Worm (Caenorhabditis elegans) whole organism, young adult: ENCODE results near the gene dss-1.

ENCODE experiments used
- C06A6.2 ChIP-seq: fragments of 200-800 bp; sonication (Bioruptor generic); conservative IDR thresholded peaks from 2 replicates; pipeline ENCODE4 v1.3.6; 2022; ENCODE audit warnings: missing genetic modification characterization, missing compliant biosample characterization
- C17E4.6 ChIP-seq: fragments of 200-800 bp; sonication (Bioruptor generic); IDR thresholded peaks from 2 replicates; pipeline ENCODE4 v1.3.6; 2022; ENCODE audit warnings: missing genetic modification reagents, missing genetic modification characterization, missing compliant biosample characterization
- D2030.7 ChIP-seq: fragments of 200-800 bp; sonication (Bioruptor generic); IDR thresholded peaks from 2 replicates; pipeline ENCODE4 v1.3.6; 2022; ENCODE audit warnings: missing genetic modification reagents, missing genetic modification characterization, missing compliant biosample characterization
- F10E7.11 ChIP-seq: sonication (generic microtip); optimal IDR thresholded peaks from 2 replicates; lab custom pipeline; 2017; ENCODE audit warnings: mild to moderate bottlenecking, missing genetic modification characterization, moderate library complexity, missing compliant biosample characterization
- F22D6.2 ChIP-seq: sonication (generic microtip); optimal IDR thresholded peaks from 2 replicates; lab custom pipeline; 2016; ENCODE audit warnings: mild to moderate bottlenecking, missing genetic modification characterization, missing compliant biosample characterization
- F23B12.7 ChIP-seq: sonication (generic microtip); optimal IDR thresholded peaks from 2 replicates; lab custom pipeline; 2017; ENCODE audit warnings: missing genetic modification characterization, mild to moderate bottlenecking, missing compliant biosample characterization, antibody characterized with exemption, moderate library complexity; ENCODE audit not compliant: insufficient read depth
- F37B4.10 ChIP-seq: fragments of 200-800 bp; sonication (Bioruptor generic); IDR thresholded peaks from 2 replicates; pipeline ENCODE4 v1.3.6; 2022; ENCODE audit warnings: missing genetic modification characterization, missing compliant biosample characterization
- F57A8.1 ChIP-seq: fragments of 200-800 bp; sonication (Bioruptor generic); optimal IDR thresholded peaks from 2 replicates; lab custom pipeline; 2018; ENCODE audit warnings: mild to moderate bottlenecking, missing genetic modification characterization, moderate library complexity, missing compliant biosample characterization
- K12H6.12 ChIP-seq: fragments of 200-800 bp; sonication (Bioruptor generic); optimal IDR thresholded peaks from 2 replicates; lab custom pipeline; 2018; ENCODE audit warnings: mild to moderate bottlenecking, missing genetic modification characterization, missing compliant biosample characterization
- aptf-2 ChIP-seq: fragments of 200-800 bp; sonication (Bioruptor generic); conservative IDR thresholded peaks from 2 replicates; pipeline ENCODE4 v1.3.6; 2022; ENCODE audit warnings: missing genetic modification reagents, missing genetic modification characterization, missing compliant biosample characterization
- attf-5 ChIP-seq: fragments of 200-800 bp; sonication (Bioruptor generic); optimal IDR thresholded peaks from 2 replicates; lab custom pipeline; 2018; ENCODE audit warnings: mild to moderate bottlenecking, missing genetic modification characterization, missing compliant biosample characterization
- cebp-1 ChIP-seq, 2 experiments: fragments of 200-800 bp in 1 of 2; sonication (Bioruptor generic) in 1 of 2; sonication (generic microtip) in 1 of 2; IDR thresholded peaks in 1 of 2; optimal IDR thresholded peaks in 1 of 2; 2 replicates each; pipeline versions ENCODE4 v1.3.6 to Lab custom; 2017 to 2022; ENCODE audit warnings: missing compliant biosample characterization in 2 of 2, missing genetic modification characterization in 2 of 2, mild to moderate bottlenecking in 1 of 2, missing genetic modification reagents in 1 of 2, moderate library complexity in 1 of 2
- cebp-2 ChIP-seq: fragments of 200-800 bp; sonication (Bioruptor generic); IDR thresholded peaks from 2 replicates; pipeline ENCODE4 v1.3.6; 2022; ENCODE audit warnings: missing genetic modification characterization, missing compliant biosample characterization
- ceh-100 ChIP-seq: fragments of 200-800 bp; sonication (Bioruptor generic); IDR thresholded peaks from 2 replicates; pipeline ENCODE4 v1.3.6; 2022; ENCODE audit warnings: missing genetic modification reagents, missing genetic modification characterization, missing compliant biosample characterization
- dpl-1 ChIP-seq: fragments of 150-350 bp; optimal IDR thresholded peaks from 2 replicates; lab custom pipeline; 2014; ENCODE audit warnings: missing biosample characterization, missing genetic modification reagents, missing genetic modification characterization
- efl-1 ChIP-seq: fragments of 150-350 bp; optimal IDR thresholded peaks from 2 replicates; lab custom pipeline; 2014; ENCODE audit warnings: missing biosample characterization, missing genetic modification reagents, missing genetic modification characterization
- egrh-3 ChIP-seq: fragments of 200-800 bp; sonication (Bioruptor generic); IDR thresholded peaks from 2 replicates; pipeline ENCODE4 v1.3.6; 2022; ENCODE audit warnings: missing genetic modification reagents, missing genetic modification characterization, missing compliant biosample characterization
- ets-4 ChIP-seq: fragments of 200-800 bp; sonication (Bioruptor generic); optimal IDR thresholded peaks from 2 replicates; lab custom pipeline; 2018; ENCODE audit warnings: mild to moderate bottlenecking, missing genetic modification characterization, missing compliant biosample characterization
- fkh-3 ChIP-seq: sonication (generic microtip); optimal IDR thresholded peaks from 2 replicates; lab custom pipeline; 2016; ENCODE audit warnings: mild to moderate bottlenecking, missing genetic modification characterization, missing compliant biosample characterization
- hlh-12 ChIP-seq: sonication (generic microtip); optimal IDR thresholded peaks from 2 replicates; lab custom pipeline; 2016; ENCODE audit warnings: missing genetic modification characterization, missing compliant biosample characterization
- hmg-1.2 ChIP-seq: fragments of 200-800 bp; sonication (Bioruptor generic); IDR thresholded peaks from 2 replicates; pipeline ENCODE4 v1.3.6; 2022; ENCODE audit warnings: missing genetic modification reagents, missing genetic modification characterization, missing compliant biosample characterization
- let-526 ChIP-seq: fragments of 200-800 bp; sonication (Bioruptor generic); IDR thresholded peaks from 2 replicates; pipeline ENCODE4 v1.3.6; 2022; ENCODE audit warnings: missing genetic modification reagents, missing genetic modification characterization, missing compliant biosample characterization
- let-607 ChIP-seq, 2 experiments: fragments of 200-800 bp in 1 of 2; sonication (Bioruptor generic) in 1 of 2; sonication (generic microtip) in 1 of 2; optimal IDR thresholded peaks; 2 replicates each; lab custom pipeline; 2016 to 2018; ENCODE audit warnings: mild to moderate bottlenecking in 2 of 2, missing compliant biosample characterization in 2 of 2, missing genetic modification characterization in 2 of 2, moderate library complexity in 2 of 2, missing genotype in 1 of 2
- lin-40 ChIP-seq: sonication (generic microtip); optimal IDR thresholded peaks from 2 replicates; lab custom pipeline; 2016; ENCODE audit warnings: missing genetic modification characterization, mild to moderate bottlenecking, missing compliant biosample characterization, missing genotype, missing genetic modification reagents
- madf-10 ChIP-seq: sonication (generic microtip); optimal IDR thresholded peaks from 2 replicates; lab custom pipeline; 2016; ENCODE audit warnings: mild to moderate bottlenecking, missing genetic modification characterization, missing compliant biosample characterization
- mcd-1 ChIP-seq: fragments of 200-800 bp; sonication (Bioruptor generic); IDR thresholded peaks from 2 replicates; pipeline ENCODE4 v1.3.6; 2022; ENCODE audit warnings: missing genetic modification reagents, missing genetic modification characterization, missing compliant biosample characterization
- nfya-2 ChIP-seq: fragments of 200-800 bp; sonication (Bioruptor generic); IDR thresholded peaks from 2 replicates; pipeline ENCODE4 v1.3.6; 2022; ENCODE audit warnings: missing genetic modification reagents, missing genetic modification characterization, missing compliant biosample characterization
- pbrm-1 ChIP-seq: fragments of 200-800 bp; sonication (Bioruptor generic); IDR thresholded peaks from 2 replicates; pipeline ENCODE4 v1.3.6; 2022; ENCODE audit warnings: missing genetic modification reagents, missing genetic modification characterization, missing compliant biosample characterization
- pha-4 ChIP-seq: fragments of 150-350 bp; sonication (generic microtip); optimal IDR thresholded peaks from 2 replicates; lab custom pipeline; 2014; ENCODE audit warnings: missing biosample characterization, missing genetic modification reagents, missing genetic modification characterization
- rcor-1 ChIP-seq: fragments of 200-800 bp; sonication (Bioruptor generic); IDR thresholded peaks from 2 replicates; pipeline ENCODE4 v1.3.6; 2022; ENCODE audit warnings: missing genetic modification reagents, missing genetic modification characterization, missing compliant biosample characterization
- rpc-1 ChIP-seq, 2 experiments: fragments of 150-350 bp in 1 of 2; sonication (generic microtip) in 1 of 2; optimal IDR thresholded peaks; 2 replicates each; lab custom pipeline; 2014 to 2018; ENCODE audit warnings: missing biosample characterization in 1 of 2, missing genetic modification characterization in 1 of 2, missing genetic modification reagents in 1 of 2, missing genotype in 1 of 2
- snpc-3.4 ChIP-seq: sonication (generic microtip); optimal IDR thresholded peaks from 2 replicates; lab custom pipeline; 2017; ENCODE audit warnings: missing genetic modification characterization, mild to moderate bottlenecking, missing compliant biosample characterization, antibody characterized with exemption, moderate library complexity, missing genotype, missing genetic modification reagents
- snpc-4 ChIP-seq, 5 experiments: fragments of 150-350 bp in 1 of 5; sonication (generic microtip) in 4 of 5; optimal IDR thresholded peaks; 2 replicates each; lab custom pipeline; 2014 to 2018; ENCODE audit warnings: missing genetic modification characterization in 5 of 5, missing biosample characterization in 3 of 5, antibody characterized with exemption in 2 of 5, mild to moderate bottlenecking in 2 of 5, missing compliant biosample characterization in 2 of 5, missing genotype in 2 of 5, moderate library complexity in 2 of 5, missing genetic modification reagents in 1 of 5
- somi-1 ChIP-seq: fragments of 200-800 bp; sonication (Bioruptor generic); optimal IDR thresholded peaks from 2 replicates; lab custom pipeline; 2018; ENCODE audit warnings: mild to moderate bottlenecking, missing genetic modification characterization, missing compliant biosample characterization
- tbx-9 ChIP-seq: sonication (generic microtip); optimal IDR thresholded peaks from 2 replicates; lab custom pipeline; 2016; ENCODE audit warnings: borderline replicate concordance, missing genetic modification characterization, inconsistent platforms, missing compliant biosample characterization
- tlf-1 ChIP-seq: fragments of 200-800 bp; sonication (Bioruptor generic); optimal IDR thresholded peaks from 2 replicates; lab custom pipeline; 2018; ENCODE audit warnings: mild to moderate bottlenecking, missing genetic modification characterization, missing compliant biosample characterization
- xnd-1 ChIP-seq: sonication (generic microtip); optimal IDR thresholded peaks from 2 replicates; lab custom pipeline; 2016; ENCODE audit warnings: missing genotype, missing genetic modification reagents, missing genetic modification characterization, missing compliant biosample characterization
- zfh-2 ChIP-seq: fragments of 200-800 bp; sonication (Bioruptor generic); conservative IDR thresholded peaks from 2 replicates; pipeline ENCODE4 v1.3.6; 2022; ENCODE audit warnings: missing genetic modification reagents, missing genetic modification characterization, missing compliant biosample characterization
- zim-3 ChIP-seq: sonication (generic microtip); optimal IDR thresholded peaks from 2 replicates; lab custom pipeline; 2017; ENCODE audit warnings: mild to moderate bottlenecking, missing genetic modification characterization, moderate library complexity, missing compliant biosample characterization
- ztf-25 ChIP-seq: fragments of 200-800 bp; sonication (Bioruptor generic); IDR thresholded peaks from 2 replicates; pipeline ENCODE4 v1.3.6; 2022; ENCODE audit warnings: missing genetic modification reagents, missing genetic modification characterization, missing compliant biosample characterization
- ztf-26 ChIP-seq: sonication (generic microtip); optimal IDR thresholded peaks from 2 replicates; lab custom pipeline; 2017; ENCODE audit warnings: missing genetic modification characterization, missing compliant biosample characterization
- ztf-3 ChIP-seq: fragments of 200-800 bp; sonication (Bioruptor generic); optimal IDR thresholded peaks from 2 replicates; lab custom pipeline; 2018; ENCODE audit warnings: mild to moderate bottlenecking, missing genetic modification characterization, missing compliant biosample characterization

Gene dss-1

DNA sequence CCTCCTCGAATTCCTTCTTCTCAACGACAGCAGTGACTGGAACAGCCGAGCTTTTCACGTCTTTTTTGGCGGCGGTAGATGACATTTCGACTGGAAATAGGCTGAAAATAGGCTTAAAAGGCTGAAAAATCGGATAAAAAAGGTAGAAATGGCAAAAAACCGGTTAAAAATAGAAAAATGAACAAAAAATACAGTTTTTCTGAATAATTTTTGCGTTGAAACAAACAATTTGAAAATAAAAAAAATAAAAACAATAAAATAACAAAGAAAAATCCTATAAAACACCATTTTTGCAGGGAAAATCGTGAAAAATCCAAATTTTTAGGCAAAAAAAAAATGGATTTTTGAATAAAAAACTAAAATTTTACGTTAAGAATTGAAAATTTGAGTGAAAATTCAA, at the start of gene dss-1:
dss-1 (minus strand) TSS at position 101 of the 400 bp plus-strand sequence.
- no peak for TF ChIP-seq efl-1 (GFP tag; lab: Kevin White, UChicago)
- no peak for TF ChIP-seq hmg-1.2 (GFP tag; lab: Robert Waterston, UW)
- no peak for TF ChIP-seq F22D6.2 (tag; lab: Kevin White, UChicago)
- TF ChIP-seq lin-40 (tag; lab: Kevin White, UChicago), result no peak
- TF ChIP-seq ztf-26 (tag; lab: Kevin White, UChicago), result no peak
- TF ChIP-seq rcor-1 (GFP tag; lab: Robert Waterston, UW), result no peak
- TF ChIP-seq, all 124 proteins: peak for 0

DNA sequence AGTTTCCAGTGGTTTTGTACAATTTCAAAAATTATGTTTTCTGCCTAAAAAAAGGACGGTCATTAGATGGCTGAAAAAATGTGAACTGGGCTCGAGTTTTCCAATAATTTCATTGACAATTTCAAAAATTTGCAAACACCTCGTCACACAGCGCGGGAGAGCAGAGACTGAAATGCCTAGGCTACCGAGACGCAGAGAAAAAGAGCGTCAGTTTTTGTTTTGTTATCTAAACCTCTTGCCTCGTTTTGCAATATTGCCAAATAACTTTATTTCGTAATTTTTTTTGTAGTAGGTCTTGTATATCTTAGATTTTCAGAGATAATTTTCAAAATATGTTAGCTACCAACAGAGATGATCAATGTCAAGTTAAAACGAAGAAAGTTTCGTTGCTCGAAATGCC, 47.1 kb upstream of the dss-1 start, which contains the start of gene fbxa-63:
fbxa-63 (plus strand) TSS at position 310 of the 400 bp plus-strand sequence.
- TF ChIP-seq cebp-1 (GFP tag; IDR thresholded peaks at IDR 0.05; lab: Robert Waterston, UW) (peak; percentile 71; the same call in 1 of the 2 replicates), cebp-1 (tag; optimal IDR thresholded peaks at IDR 0.05; lab: Kevin White, UChicago) (peak; percentile 93), let-526 (no peak), C06A6.2 (GFP tag; lab: Robert Waterston, UW) (no peak), hlh-12 (tag; lab: Kevin White, UChicago) (no peak), hmg-1.2 (GFP tag; lab: Robert Waterston, UW) (peak; percentile 68; the same call in 1 of the 2 replicates), F37B4.10 (GFP tag; lab: Robert Waterston, UW) (no peak), egrh-3 (no peak), F57A8.1 (GFP tag; lab: Kevin White, UChicago) (no peak), ets-4 (GFP tag; lab: Kevin White, UChicago) (no peak), attf-5 (GFP tag; lab: Kevin White, UChicago) (peak; percentile 57), somi-1 (GFP tag; lab: Kevin White, UChicago) (no peak), fkh-3 (tag; lab: Kevin White, UChicago) (no peak), efl-1 (GFP tag; lab: Kevin White, UChicago) (no peak), rpc-1 (optimal IDR thresholded peaks at IDR 0.05; lab: Kevin White, UChicago) (no peak), rpc-1 (tag; optimal IDR thresholded peaks at IDR 0.05; lab: Kevin White, UChicago) (no peak), dpl-1 (no peak), F10E7.11 (no peak), ztf-3 (GFP tag; lab: Kevin White, UChicago) (no peak)

DNA sequence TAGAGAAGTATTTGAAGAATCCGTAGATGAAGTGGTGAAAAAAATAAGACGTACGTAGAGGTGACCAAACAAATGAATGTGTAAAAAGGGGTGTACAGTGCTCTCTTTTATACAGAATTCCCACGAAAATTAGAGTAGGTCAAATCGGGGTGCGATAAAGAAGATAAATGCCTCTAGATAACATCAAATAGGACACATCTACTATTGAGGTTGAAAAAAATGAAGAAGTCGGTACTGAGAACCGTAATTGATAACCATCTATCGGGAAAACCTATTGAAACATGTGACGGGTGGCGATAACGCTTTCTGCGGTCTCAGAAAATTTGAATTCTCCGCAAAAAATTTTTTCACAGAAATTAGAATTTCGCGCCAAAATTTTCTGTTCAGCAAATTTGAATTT, 42.6 kb upstream of the dss-1 start, which contains the start of gene fbxa-61:
fbxa-61 (plus strand) TSS at position 345 of the 400 bp plus-strand sequence.
- TF ChIP-seq C17E4.6 (GFP tag; lab: Robert Waterston, UW) (no peak), xnd-1 (tag; lab: Kevin White, UChicago) (no peak), madf-10 (tag; lab: Kevin White, UChicago) (no peak), let-607 (tag; optimal IDR thresholded peaks at IDR 0.05; lab: Kevin White, UChicago) (no peak), tbx-9 (tag; lab: Kevin White, UChicago) (no peak), pbrm-1 (GFP tag; lab: Robert Waterston, UW) (no peak), K12H6.12 (no peak), F10E7.11 (no peak), let-526 (no peak), nfya-2 (GFP tag; lab: Robert Waterston, UW) (no peak)

- TF ChIP-seq K12H6.12, result no peak
- no peak for TF ChIP-seq dpl-1
- no peak for TF ChIP-seq snpc-3.4 (tag; lab: Kevin White, UChicago)
- no peak for TF ChIP-seq zim-3 (tag; lab: Kevin White, UChicago)
- TF ChIP-seq snpc-4 (GFP tag; optimal IDR thresholded peaks at IDR 0.05; lab: Kevin White, UChicago), result no peak
- no peak for TF ChIP-seq snpc-4 (tag; optimal IDR thresholded peaks at IDR 0.05; lab: Kevin White, UChicago)
- no peak for TF ChIP-seq F23B12.7 (tag; lab: Kevin White, UChicago)
- TF ChIP-seq rcor-1 (GFP tag; lab: Robert Waterston, UW), result no peak
- no peak for TF ChIP-seq mcd-1
- TF ChIP-seq pha-4 (tag; lab: Kevin White, UChicago), result no peak
- 0 out of 2 replicates have a peak, but pooled peaks have one; percentile 23 for TF ChIP-seq zfh-2 (GFP tag; lab: Robert Waterston, UW)
- no peak for TF ChIP-seq cebp-2 (GFP tag; lab: Robert Waterston, UW)
- no peak for TF ChIP-seq aptf-2
- TF ChIP-seq tlf-1, result no peak
- TF ChIP-seq ceh-100, result no peak
- no peak for TF ChIP-seq ztf-25 (GFP tag; lab: Robert Waterston, UW)
- TF ChIP-seq fkh-3 (tag; lab: Kevin White, UChicago), result no peak
- peak; percentile 39; the same call in 1 of the 2 replicates for TF ChIP-seq D2030.7 (GFP tag; lab: Robert Waterston, UW)
Measured at ce11 chrIII:1231186-1231585, 35.1 kb upstream of the dss-1 start.
